Worm (Caenorhabditis elegans): ENCODE results near the gene F59B10.3.

DNA sequence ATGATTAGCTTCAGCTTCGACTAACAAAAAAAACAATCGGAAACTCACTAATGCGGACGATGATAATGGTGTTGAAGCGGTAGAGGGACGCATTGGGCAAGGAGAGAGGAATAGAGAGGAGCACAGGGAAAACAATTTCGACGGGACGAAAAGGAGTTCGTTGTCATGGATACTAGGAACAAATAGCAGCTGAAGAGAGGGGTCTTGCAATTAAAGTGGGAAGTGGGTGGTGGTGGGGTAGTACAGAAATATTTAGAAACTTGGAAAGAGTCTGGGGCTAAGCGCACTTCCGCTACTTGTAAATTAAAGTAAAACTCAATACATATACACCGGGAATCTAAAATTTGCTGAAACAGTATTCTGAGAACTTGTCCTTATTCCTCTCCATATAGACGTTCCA is 596 bp upstream of the F59B10.3 start, which contains the start of gene F59B10.2:
- TF ChIP-seq unc-39 (tag; optimal IDR thresholded peaks at IDR 0.05) (no peak), flh-1 (GFP tag; optimal IDR thresholded peaks at IDR 0.05) (no peak), elt-1 (tag; optimal IDR thresholded peaks at IDR 0.05; ENCODE audit: borderline replicate concordance, insufficient read depth) (no peak), lsy-2 (tag; optimal IDR thresholded peaks at IDR 0.05) (no peak)
